Worm (Caenorhabditis elegans) whole organism, early embryonic: ENCODE data around the gene uaf-1.

Experiments
- aly-1 ChIP-seq: sonication (generic microtip); optimal IDR thresholded peaks from 2 replicates; lab custom pipeline; 2016; ENCODE audit warnings: missing genetic modification characterization, missing compliant biosample characterization
- ama-1 ChIP-seq: fragments of 150-350 bp; optimal IDR thresholded peaks from 2 replicates; lab custom pipeline; 2014
- ets-7 ChIP-seq: sonication (generic microtip); optimal IDR thresholded peaks from 2 replicates; lab custom pipeline; 2016; ENCODE audit warnings: missing genotype, missing genetic modification characterization, missing compliant biosample characterization
- hmg-4 ChIP-seq: fragments of 200-800 bp; sonication (Bioruptor generic); optimal IDR thresholded peaks from 2 replicates; lab custom pipeline; 2018; ENCODE audit warnings: mild to moderate bottlenecking, missing genetic modification characterization, missing compliant biosample characterization
- pes-1 ChIP-seq: fragments of 200-800 bp; sonication (Bioruptor generic); IDR thresholded peaks from 2 replicates; pipeline ENCODE4 v1.3.6; 2022; ENCODE audit warnings: missing genetic modification reagents, missing genetic modification characterization, missing compliant biosample characterization
- tra-4 ChIP-seq: sonication (generic microtip); optimal IDR thresholded peaks from 2 replicates; lab custom pipeline; 2017; ENCODE audit warnings: missing genetic modification characterization, missing compliant biosample characterization

ce11 chrIII:1058074-1058473 lies 18.3 kb downstream of the uaf-1 start:
- TF ChIP-seq tra-4 (tag; lab: Kevin White, UChicago) = no peak
- TF ChIP-seq ets-7 (tag; lab: Kevin White, UChicago) = no peak
- TF ChIP-seq ama-1 (lab: Kevin White, UChicago) = no peak
- no peak for TF ChIP-seq aly-1 (tag; lab: Kevin White, UChicago)
- TF ChIP-seq pes-1 = no peak
- TF ChIP-seq hmg-4 (GFP tag; lab: Kevin White, UChicago) = no peak
